Worm (Caenorhabditis elegans) whole organism, L4 larva: ENCODE measurements around the gene W06F12.3.

ENCODE experiments used
- F10B5.3 ChIP-seq: sonication (generic microtip); optimal IDR thresholded peaks from 2 replicates; lab custom pipeline; 2016; ENCODE audit warnings: mild to moderate bottlenecking, missing genetic modification characterization, missing compliant biosample characterization
- T20F7.1 ChIP-seq: fragments of 200-800 bp; sonication (Bioruptor generic); optimal IDR thresholded peaks from 2 replicates; lab custom pipeline; 2018; ENCODE audit warnings: mild to moderate bottlenecking, missing genetic modification characterization, missing compliant biosample characterization
- Y105C5A.15 ChIP-seq: fragments of 200-800 bp; sonication (Bioruptor generic); IDR thresholded peaks from 2 replicates; pipeline ENCODE4 v1.3.6; 2022; ENCODE audit warnings: missing genetic modification characterization, missing compliant biosample characterization
- Y48G9A.11 ChIP-seq: fragments of 200-800 bp; sonication (Bioruptor generic); IDR thresholded peaks from 2 replicates; pipeline ENCODE4 v1.3.6; 2022; ENCODE audit warnings: missing genetic modification reagents, missing genetic modification characterization, missing compliant biosample characterization
- ZK546.5 ChIP-seq, 2 experiments: sonication (generic microtip); optimal IDR thresholded peaks; 2 replicates each; lab custom pipeline; 2017; ENCODE audit warnings: missing biosample characterization in 2 of 2, missing genetic modification characterization in 2 of 2
- aha-1 ChIP-seq: fragments of 150-350 bp; peaks from one replicate; lab custom pipeline; 2014; ENCODE audit warnings: missing biosample characterization, missing genetic modification characterization
- aly-2 ChIP-seq: sonication (generic microtip); optimal IDR thresholded peaks from 2 replicates; lab custom pipeline; 2018; ENCODE audit warnings: missing biosample characterization, missing genetic modification characterization
- arid-1 ChIP-seq: fragments of 200-800 bp; sonication (Bioruptor generic); conservative IDR thresholded peaks from 2 replicates; pipeline ENCODE4 v1.3.6; 2022; ENCODE audit warnings: missing genetic modification reagents, missing genetic modification characterization, missing compliant biosample characterization
- ceh-28 ChIP-seq: fragments of 150-350 bp; optimal IDR thresholded peaks from 2 replicates; lab custom pipeline; 2014; ENCODE audit warnings: missing biosample characterization, missing genetic modification reagents, missing genetic modification characterization
- ceh-82 ChIP-seq: sonication (generic microtip); optimal IDR thresholded peaks from 2 replicates; lab custom pipeline; 2017; ENCODE audit warnings: missing biosample characterization, missing genetic modification characterization
- ctbp-1 ChIP-seq: fragments of 200-800 bp; sonication (Bioruptor generic); IDR thresholded peaks from 2 replicates; pipeline ENCODE4 v1.3.6; 2022; ENCODE audit warnings: missing genetic modification reagents, missing genetic modification characterization, missing compliant biosample characterization
- daf-16 ChIP-seq, 3 experiments: sonication (generic microtip); optimal IDR thresholded peaks; 2 replicates each; lab custom pipeline; 2016 to 2017; ENCODE audit warnings: missing genetic modification characterization in 3 of 3, missing genetic modification reagents in 3 of 3, mild to moderate bottlenecking in 2 of 3, missing compliant biosample characterization in 2 of 3, missing biosample characterization in 1 of 3, moderate library complexity in 1 of 3
- daf-19 ChIP-seq: fragments of 200-800 bp; sonication (Bioruptor generic); conservative IDR thresholded peaks from 2 replicates; pipeline ENCODE4 v1.3.6; 2022; ENCODE audit warnings: missing genetic modification characterization, missing compliant biosample characterization
- dmd-6 ChIP-seq: fragments of 200-800 bp; sonication (Bioruptor generic); IDR thresholded peaks from 2 replicates; pipeline ENCODE4 v1.3.6; 2022; ENCODE audit warnings: missing genetic modification reagents, missing genetic modification characterization, missing compliant biosample characterization
- dve-1 ChIP-seq: sonication (generic microtip); optimal IDR thresholded peaks from 2 replicates; lab custom pipeline; 2017; ENCODE audit warnings: antibody characterized with exemption, mild to moderate bottlenecking, missing genetic modification characterization, missing compliant biosample characterization; ENCODE audit not compliant: insufficient read depth
- hlh-11 ChIP-seq: fragments of 200-800 bp; sonication (Bioruptor generic); optimal IDR thresholded peaks from 2 replicates; lab custom pipeline; 2018; ENCODE audit warnings: mild to moderate bottlenecking, missing genetic modification characterization, missing compliant biosample characterization
- hlh-30 ChIP-seq: sonication (generic microtip); optimal IDR thresholded peaks from 2 replicates; lab custom pipeline; 2017; ENCODE audit warnings: antibody characterized with exemption, mild to moderate bottlenecking, missing genetic modification characterization, missing compliant biosample characterization; ENCODE audit not compliant: insufficient read depth
- hmg-1.1 ChIP-seq: fragments of 200-800 bp; sonication (Bioruptor generic); IDR thresholded peaks from 2 replicates; pipeline ENCODE4 v1.3.6; 2022; ENCODE audit warnings: missing genetic modification reagents, missing genetic modification characterization, missing compliant biosample characterization
- lin-1 ChIP-seq: fragments of 200-800 bp; sonication (Bioruptor generic); IDR thresholded peaks from 2 replicates; pipeline ENCODE4 v1.3.6; 2022; ENCODE audit warnings: missing genetic modification reagents, missing genetic modification characterization, missing compliant biosample characterization
- lin-13 ChIP-seq: fragments of 150-350 bp; optimal IDR thresholded peaks from 2 replicates; lab custom pipeline; 2014; ENCODE audit warnings: missing biosample characterization, missing genetic modification reagents, missing genetic modification characterization
- lin-15B ChIP-seq: fragments of 150-350 bp; sonication (generic microtip); optimal IDR thresholded peaks from 3 replicates; lab custom pipeline; 2014; ENCODE audit warnings: missing biosample characterization, missing genetic modification characterization
- lin-38 ChIP-seq: fragments of 200-800 bp; sonication (Bioruptor generic); IDR thresholded peaks from 2 replicates; pipeline ENCODE4 v1.3.6; 2022; ENCODE audit warnings: missing genetic modification reagents, missing genetic modification characterization, missing compliant biosample characterization
- lin-39 ChIP-seq: fragments of 150-350 bp; optimal IDR thresholded peaks from 2 replicates; lab custom pipeline; 2014; ENCODE audit warnings: missing biosample characterization, missing genetic modification reagents, missing genetic modification characterization
- lsy-2 ChIP-seq, 2 experiments: fragments of 150-350 bp in 1 of 2; sonication (generic microtip) in 1 of 2; optimal IDR thresholded peaks; 2 replicates each; lab custom pipeline; 2014 to 2017; ENCODE audit warnings: missing biosample characterization in 2 of 2, missing genetic modification characterization in 2 of 2
- mdt-29 ChIP-seq: fragments of 200-800 bp; sonication (Bioruptor generic); IDR thresholded peaks from 2 replicates; pipeline ENCODE4 v1.3.6; 2022; ENCODE audit warnings: missing genetic modification reagents, missing genetic modification characterization, missing compliant biosample characterization
- mep-1 ChIP-seq: fragments of 150-350 bp; sonication (generic microtip); optimal IDR thresholded peaks from 3 replicates; lab custom pipeline; 2014; ENCODE audit warnings: missing biosample characterization, missing genetic modification characterization
- mes-2 ChIP-seq: sonication (generic microtip); optimal IDR thresholded peaks from 2 replicates; lab custom pipeline; 2016; ENCODE audit warnings: missing genotype, mild to moderate bottlenecking, missing genetic modification characterization, missing compliant biosample characterization; ENCODE audit not compliant: poor library complexity, severe bottlenecking
- mxl-3 ChIP-seq: fragments of 200-800 bp; sonication (Bioruptor generic); optimal IDR thresholded peaks from 2 replicates; lab custom pipeline; 2018; ENCODE audit warnings: mild to moderate bottlenecking, missing genetic modification characterization, missing compliant biosample characterization
- nhr-10 ChIP-seq: fragments of 150-350 bp; optimal IDR thresholded peaks from 2 replicates; lab custom pipeline; 2014; ENCODE audit warnings: missing biosample characterization, missing genetic modification characterization
- nhr-11 ChIP-seq: fragments of 150-350 bp; optimal IDR thresholded peaks from 2 replicates; lab custom pipeline; 2014; ENCODE audit warnings: missing biosample characterization, missing genetic modification characterization
- nhr-28 ChIP-seq: fragments of 150-350 bp; optimal IDR thresholded peaks from 2 replicates; lab custom pipeline; 2014; ENCODE audit warnings: missing biosample characterization, missing genetic modification characterization
- nhr-48 ChIP-seq: sonication (generic microtip); optimal IDR thresholded peaks from 2 replicates; lab custom pipeline; 2016; ENCODE audit warnings: mild to moderate bottlenecking, missing genetic modification characterization, missing compliant biosample characterization
- nhr-77 ChIP-seq: fragments of 150-350 bp; optimal IDR thresholded peaks from 2 replicates; lab custom pipeline; 2014; ENCODE audit warnings: missing biosample characterization, missing genetic modification characterization
- php-3 ChIP-seq: fragments of 200-800 bp; sonication (Bioruptor generic); IDR thresholded peaks from 2 replicates; pipeline ENCODE4 v1.3.6; 2022; ENCODE audit warnings: missing genetic modification reagents, missing genetic modification characterization, missing compliant biosample characterization
- pqm-1 ChIP-seq: sonication (generic microtip); optimal IDR thresholded peaks from 2 replicates; lab custom pipeline; 2017; ENCODE audit warnings: missing biosample characterization, missing genetic modification characterization
- saeg-2 ChIP-seq: fragments of 200-800 bp; sonication (Bioruptor generic); IDR thresholded peaks from 2 replicates; pipeline ENCODE4 v1.3.6; 2022; ENCODE audit warnings: missing genetic modification reagents, missing genetic modification characterization, missing compliant biosample characterization
- set-16 ChIP-seq: fragments of 200-800 bp; sonication (Bioruptor generic); IDR thresholded peaks from 2 replicates; pipeline ENCODE4 v1.3.6; 2022; ENCODE audit warnings: missing genetic modification reagents, missing genetic modification characterization, missing compliant biosample characterization
- snpc-1.2 ChIP-seq: fragments of 200-800 bp; sonication (Bioruptor generic); IDR thresholded peaks from 2 replicates; pipeline ENCODE4 v1.3.6; 2022; ENCODE audit warnings: missing genetic modification reagents, missing genetic modification characterization, missing compliant biosample characterization
- spr-1 ChIP-seq: sonication (generic microtip); optimal IDR thresholded peaks from 2 replicates; lab custom pipeline; 2016; ENCODE audit warnings: mild to moderate bottlenecking, missing genetic modification characterization, missing compliant biosample characterization
- tag-97 ChIP-seq: fragments of 200-800 bp; sonication (Bioruptor generic); IDR thresholded peaks from 2 replicates; pipeline ENCODE4 v1.3.6; 2022; ENCODE audit warnings: missing genetic modification characterization, missing compliant biosample characterization
- tra-1 ChIP-seq: fragments of 200-800 bp; sonication (Bioruptor generic); IDR thresholded peaks from 2 replicates; pipeline ENCODE4 v1.3.6; 2022; ENCODE audit warnings: missing genetic modification reagents, missing genetic modification characterization, missing compliant biosample characterization
- unc-130 ChIP-seq: sonication (generic microtip); optimal IDR thresholded peaks from 2 replicates; lab custom pipeline; 2016; ENCODE audit warnings: missing genetic modification reagents, missing genetic modification characterization, missing compliant biosample characterization
- vab-7 ChIP-seq: fragments of 200-800 bp; sonication (Bioruptor generic); IDR thresholded peaks from 2 replicates; pipeline ENCODE4 v1.3.6; 2022; ENCODE audit warnings: missing genetic modification reagents, missing genetic modification characterization, missing compliant biosample characterization
- zag-1 ChIP-seq: fragments of 150-350 bp; optimal IDR thresholded peaks from 2 replicates; lab custom pipeline; 2014; ENCODE audit warnings: missing biosample characterization, missing genetic modification characterization
- zfp-3 ChIP-seq: fragments of 200-800 bp; sonication (Bioruptor generic); conservative IDR thresholded peaks from 2 replicates; pipeline ENCODE4 v1.3.6; 2022; ENCODE audit warnings: missing genetic modification reagents, missing genetic modification characterization, missing compliant biosample characterization

The W06F12.3 gene

DNA sequence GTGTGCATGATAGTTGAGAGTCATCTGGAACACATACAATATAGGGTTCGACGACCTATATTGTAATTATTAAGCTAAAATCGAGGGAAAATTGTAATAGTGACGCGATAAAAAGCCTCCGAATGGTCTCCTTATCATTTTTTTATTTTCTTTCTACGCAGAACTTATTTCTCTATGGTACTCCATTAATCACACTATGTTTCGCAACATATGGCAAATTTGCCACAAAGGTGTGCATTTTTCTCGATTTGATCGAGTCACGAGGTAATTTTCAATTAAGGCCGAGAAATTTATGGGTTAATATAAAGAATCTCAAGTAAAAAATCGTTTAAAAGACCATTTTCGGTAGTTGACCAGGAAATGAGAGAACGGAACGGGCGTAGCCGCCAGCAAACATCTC, 27.2 kb downstream of the W06F12.3 start, which contains the start of gene dbn-1:
Gene dbn-1 (minus strand): TSS at position 24 of the 400 bp plus-strand sequence.
- TF ChIP-seq php-3 (GFP tag; lab: Robert Waterston, UW): 0 out of 2 replicates have a peak, but pooled peaks have one; percentile 50
- peak; percentile 77 for TF ChIP-seq pqm-1 (tag; lab: Kevin White, UChicago)
- peak; percentile 56 for TF ChIP-seq hlh-11
- TF ChIP-seq aha-1 (tag; lab: Kevin White, UChicago): peak; percentile 91
- TF ChIP-seq nhr-77 (tag; lab: Kevin White, UChicago): peak; percentile 8
- no peak for TF ChIP-seq snpc-1.2
- peak; percentile 70 for TF ChIP-seq nhr-28 (tag; lab: Kevin White, UChicago)
- TF ChIP-seq hlh-30: peak; percentile 58
- no peak for TF ChIP-seq zfp-3
- TF ChIP-seq lsy-2 (tag; optimal IDR thresholded peaks at IDR 0.05; lab: Kevin White, UChicago): peak in 1 of 2 experiments; percentile 37
- no peak for TF ChIP-seq spr-1 (tag; lab: Kevin White, UChicago)
- TF ChIP-seq daf-16 (GFP tag; optimal IDR thresholded peaks at IDR 0.05; lab: Kevin White, UChicago): no peak
- peak; percentile 45 for TF ChIP-seq daf-16 (tag; optimal IDR thresholded peaks at IDR 0.05; lab: Kevin White, UChicago)
- TF ChIP-seq dve-1: peak; percentile 61
- peak; percentile 37 for TF ChIP-seq mep-1 (tag; lab: Kevin White, UChicago)
- TF ChIP-seq, all 104 proteins: peak for 11

ce11 chrIII:13763260-13764112, 28.7 kb downstream of the W06F12.3 start:
- TF ChIP-seq T20F7.1 (GFP tag; lab: Kevin White, UChicago) (no peak), saeg-2 (GFP tag; lab: Robert Waterston, UW) (0 out of 2 replicates have a peak, but pooled peaks have one; percentile 31), mes-2 (tag; lab: Kevin White, UChicago) (peak; percentile 63), dve-1 (peak; percentile 54), zag-1 (no peak), hlh-11 (peak; percentile 56), unc-130 (GFP tag; lab: Kevin White, UChicago) (no peak), nhr-11 (tag; lab: Kevin White, UChicago) (no peak), vab-7 (GFP tag; lab: Robert Waterston, UW) (no peak), ceh-82 (tag; lab: Kevin White, UChicago) (no peak), Y105C5A.15 (peak; percentile 67; the same call in 1 of the 2 replicates), tag-97 (GFP tag; lab: Robert Waterston, UW) (no peak), mdt-29 (GFP tag; lab: Robert Waterston, UW) (0 out of 2 replicates have a peak, but pooled peaks have one; percentile 36), lin-15B (tag; lab: Kevin White, UChicago) (no peak), aha-1 (tag; lab: Kevin White, UChicago) (peak; percentile 98), daf-19 (GFP tag; lab: Robert Waterston, UW) (no peak), nhr-10 (peak; percentile 59), pqm-1 (tag; lab: Kevin White, UChicago) (peak; percentile 63), lsy-2 (tag; optimal IDR thresholded peaks at IDR 0.05; lab: Kevin White, UChicago) (peak in 1 of 2 experiments; percentile 38), mep-1 (tag; lab: Kevin White, UChicago) (peak; percentile 45), lin-13 (GFP tag; lab: Kevin White, UChicago) (no peak), hmg-1.1 (GFP tag; lab: Robert Waterston, UW) (peak; percentile 34; the same call in 1 of the 2 replicates), nhr-28 (tag; lab: Kevin White, UChicago) (peak; percentile 96), Y48G9A.11 (GFP tag; lab: Robert Waterston, UW) (no peak), set-16 (no peak), aly-2 (tag; lab: Kevin White, UChicago) (no peak), nhr-48 (tag; lab: Kevin White, UChicago) (no peak), lin-39 (no peak), tra-1 (GFP tag; lab: Robert Waterston, UW) (peak; percentile 6; the same call in 1 of the 2 replicates), ctbp-1 (0 out of 2 replicates have a peak, but pooled peaks have one; percentile 18), lin-1 (GFP tag; lab: Robert Waterston, UW) (0 out of 2 replicates have a peak, but pooled peaks have one; percentile 7), ceh-28 (tag; lab: Kevin White, UChicago) (no peak), arid-1 (GFP tag; lab: Robert Waterston, UW) (peak; percentile 35; the same call in 1 of the 2 replicates), dmd-6 (GFP tag; lab: Robert Waterston, UW) (0 out of 2 replicates have a peak, but pooled peaks have one; percentile 8), ZK546.5 (tag; optimal IDR thresholded peaks at IDR 0.05; lab: Kevin White, UChicago) (no peak), lin-38 (GFP tag; lab: Robert Waterston, UW) (peak; percentile 32), mxl-3 (GFP tag; lab: Kevin White, UChicago) (peak; percentile 45), F10B5.3 (peak; percentile 8)
